Fruit fly (Drosophila melanogaster): ENCODE measurements around the gene sesB.

DNA sequence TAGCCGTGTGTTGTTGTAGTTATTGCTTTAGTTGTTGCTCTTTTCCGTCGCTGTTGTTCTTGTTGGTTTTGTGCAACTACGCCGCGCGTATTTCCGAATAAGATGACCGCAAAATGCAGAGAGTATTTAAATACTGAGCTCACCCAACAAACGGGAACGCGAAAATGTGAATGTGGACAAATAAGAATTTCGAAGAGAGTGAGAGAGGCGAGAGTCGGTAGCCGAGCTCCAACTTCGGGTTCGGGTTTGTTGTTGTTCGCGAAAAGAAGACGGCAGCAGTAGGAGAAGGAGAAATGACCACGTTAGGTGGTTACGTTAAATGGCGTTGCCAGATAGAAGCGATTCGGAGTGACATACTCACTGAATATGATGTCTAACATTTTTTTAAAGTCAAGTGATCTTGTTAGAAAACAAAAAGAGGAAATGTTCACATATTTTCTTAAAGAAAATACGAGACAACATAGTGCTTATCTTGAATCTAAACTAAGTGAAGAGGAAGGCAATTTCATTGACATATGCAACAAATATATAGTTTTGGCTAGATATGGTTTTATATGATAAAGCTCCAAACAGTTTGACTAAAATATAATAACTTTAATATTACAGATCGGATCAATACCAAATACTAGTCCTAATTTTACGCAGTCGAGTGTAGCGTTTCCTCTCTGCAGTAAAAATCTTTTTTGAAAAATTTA lies 20.1 kb upstream of the sesB start:
- TF ChIP-seq CG5204 (GFP tag; optimal IDR thresholded peaks at IDR 0.05) (no peak), bab1 (GFP tag; optimal IDR thresholded peaks at IDR 0.05) (peak; percentile 26), Hr96 (GFP tag; optimal IDR thresholded peaks at IDR 0.05) (no peak), CG11617 (GFP tag; optimal IDR thresholded peaks at IDR 0.05) (no peak), CG33017 (tag; optimal IDR thresholded peaks at IDR 0.05) (no peak), ovo (GFP tag; optimal IDR thresholded peaks at IDR 0.05) (peak; percentile 47), CG12768 (GFP tag; optimal IDR thresholded peaks at IDR 0.05) (no peak)
